Fruit fly (Drosophila melanogaster) whole organism, embryonic: ENCODE measurements around the gene sp3.
A peak's percentile ranks its signal among the peaks of the same experiment; 100 is the strongest.

Experiments used
- BtbVII ChIP-seq: fragments of 200-800 bp; sonication (Bioruptor generic); optimal IDR thresholded peaks from 3 replicates; lab custom pipeline; 2017; ENCODE audit warnings: missing biosample characterization, mild to moderate bottlenecking, missing genetic modification characterization
- CG10209 ChIP-seq: fragments of 200-800 bp; sonication (Bioruptor generic); optimal IDR thresholded peaks from 3 replicates; lab custom pipeline; 2017; ENCODE audit warnings: missing biosample characterization, mild to moderate bottlenecking, missing genetic modification characterization, missing genetic modification reagents
- CG10274 ChIP-seq: fragments of 200-800 bp; sonication (Bioruptor generic); optimal IDR thresholded peaks from 3 replicates; lab custom pipeline; 2017; ENCODE audit warnings: missing biosample characterization, mild to moderate bottlenecking, missing genetic modification characterization
- CG10431 ChIP-seq: fragments of 200-800 bp; sonication (Bioruptor generic); optimal IDR thresholded peaks from 3 replicates; lab custom pipeline; 2018; ENCODE audit warnings: missing biosample characterization, mild to moderate bottlenecking, missing genetic modification characterization
- CG10543 ChIP-seq: fragments of 200-800 bp; sonication (Bioruptor generic); optimal IDR thresholded peaks from 3 replicates; lab custom pipeline; 2017; ENCODE audit warnings: missing biosample characterization, mild to moderate bottlenecking, missing genetic modification characterization, moderate library complexity
- CG11456 ChIP-seq: fragments of 200-800 bp; sonication (Bioruptor generic); IDR thresholded peaks from 3 replicates; pipeline ENCODE4 v1.3.6; 2022; ENCODE audit warnings: missing biosample characterization, missing genetic modification characterization
- CG12219 ChIP-seq: fragments of 200-800 bp; sonication (Bioruptor generic); optimal IDR thresholded peaks from 3 replicates; lab custom pipeline; 2018; ENCODE audit warnings: missing biosample characterization, mild to moderate bottlenecking, missing genetic modification characterization
- CG12659 ChIP-seq: fragments of 200-800 bp; sonication (Bioruptor generic); optimal IDR thresholded peaks from 3 replicates; lab custom pipeline; 2017; ENCODE audit warnings: mild to moderate bottlenecking, missing biosample characterization, missing genetic modification reagents, missing genetic modification characterization
- CG14050 ChIP-seq: fragments of 200-800 bp; sonication (Bioruptor generic); IDR thresholded peaks from 3 replicates; pipeline ENCODE4 v1.3.6; 2022; ENCODE audit warnings: missing biosample characterization, missing genetic modification characterization
- CG15514 ChIP-seq: fragments of 200-800 bp; sonication (Bioruptor generic); optimal IDR thresholded peaks from 3 replicates; lab custom pipeline; 2017; ENCODE audit warnings: missing biosample characterization, missing genetic modification characterization, mild to moderate bottlenecking, moderate library complexity, missing genetic modification reagents
- CG17568 ChIP-seq: fragments of 200-800 bp; sonication (Bioruptor generic); optimal IDR thresholded peaks from 2 replicates; lab custom pipeline; 2018; ENCODE audit warnings: missing biosample characterization, mild to moderate bottlenecking, missing genetic modification characterization, moderate library complexity
- CG18262 ChIP-seq: fragments of 200-800 bp; optimal IDR thresholded peaks from 3 replicates; lab custom pipeline; 2019; ENCODE audit warnings: missing biosample characterization, mild to moderate bottlenecking, missing genetic modification characterization, moderate library complexity
- CG31365 ChIP-seq: fragments of 200-800 bp; sonication (Bioruptor generic); optimal IDR thresholded peaks from 2 replicates; lab custom pipeline; 2018; ENCODE audit warnings: missing biosample characterization, mild to moderate bottlenecking, missing genetic modification characterization
- CG3281 ChIP-seq: fragments of 200-800 bp; sonication (Bioruptor generic); optimal IDR thresholded peaks from 3 replicates; lab custom pipeline; 2017; ENCODE audit warnings: missing biosample characterization, mild to moderate bottlenecking, missing genetic modification characterization
- CG3726 ChIP-seq: fragments of 200-800 bp; sonication (Bioruptor generic); IDR thresholded peaks from 3 replicates; pipeline ENCODE4, ENCODE4 v1.3.6; 2022; ENCODE audit warnings: missing biosample characterization, missing genetic modification characterization
- CG4617 ChIP-seq: fragments of 200-800 bp; sonication (Bioruptor generic); optimal IDR thresholded peaks from 3 replicates; lab custom pipeline; 2016; ENCODE audit warnings: missing biosample characterization, missing genetic modification characterization, borderline replicate concordance
- CG6175 ChIP-seq: fragments of 200-800 bp; sonication (Bioruptor generic); IDR thresholded peaks from 3 replicates; pipeline ENCODE4 v1.3.6; 2022; ENCODE audit warnings: missing biosample characterization, missing genetic modification characterization
- CG8359 ChIP-seq: fragments of 200-800 bp; sonication (Bioruptor generic); optimal IDR thresholded peaks from 2 replicates; lab custom pipeline; 2017; ENCODE audit warnings: missing biosample characterization, mild to moderate bottlenecking, missing genetic modification characterization, borderline replicate concordance
- CG8388 ChIP-seq: fragments of 200-800 bp; sonication (Bioruptor generic); optimal IDR thresholded peaks from 2 replicates; lab custom pipeline; 2019; ENCODE audit warnings: missing biosample characterization, mild to moderate bottlenecking, missing genetic modification characterization, moderate library complexity
- CG9797 ChIP-seq: fragments of 200-800 bp; sonication (Bioruptor generic); optimal IDR thresholded peaks from 3 replicates; lab custom pipeline; 2018; ENCODE audit warnings: missing biosample characterization, mild to moderate bottlenecking, missing genetic modification characterization
- CG9876 ChIP-seq: fragments of 200-800 bp; sonication (Bioruptor generic); optimal IDR thresholded peaks from 2 replicates; lab custom pipeline; 2016; ENCODE audit warnings: missing biosample characterization, missing genetic modification characterization
- CG9932 ChIP-seq: fragments of 200-800 bp; sonication (Bioruptor generic); IDR thresholded peaks from 2 replicates; pipeline ENCODE4 v1.3.6; 2022; ENCODE audit warnings: missing biosample characterization, missing genetic modification characterization
- Chrac-16 ChIP-seq: fragments of 200-800 bp; sonication (Bioruptor generic); optimal IDR thresholded peaks from 3 replicates; lab custom pipeline; 2016; ENCODE audit warnings: missing biosample characterization, missing genetic modification characterization
- Dfd ChIP-seq, 2 experiments: fragments of >200 bp; optimal IDR thresholded peaks; 2 replicates each; lab custom pipeline; 2017; ENCODE audit warnings: missing biosample characterization in 2 of 2, missing genetic modification characterization in 2 of 2
- Dip3 ChIP-seq: fragments of 200-800 bp; sonication (Bioruptor generic); optimal IDR thresholded peaks from 3 replicates; lab custom pipeline; 2016; ENCODE audit warnings: missing biosample characterization, missing genetic modification characterization
- Doc3 ChIP-seq: fragments of 200-800 bp; sonication (Bioruptor generic); IDR thresholded peaks from 3 replicates; pipeline ENCODE4 v1.3.6; 2022; ENCODE audit warnings: missing biosample characterization, missing genetic modification characterization; ENCODE audit not compliant: partially characterized antibody
- Elba2 ChIP-seq: fragments of 200-800 bp; sonication (Bioruptor generic); optimal IDR thresholded peaks from 3 replicates; lab custom pipeline; 2016; ENCODE audit warnings: missing biosample characterization, missing genetic modification characterization
- Ets65A ChIP-seq: fragments of 200-800 bp; sonication (Bioruptor generic); peaks from one replicate; lab custom pipeline; 2016; ENCODE audit warnings: missing biosample characterization, missing genetic modification characterization
- HLH54F ChIP-seq: fragments of 200-800 bp; sonication (Bioruptor generic); optimal IDR thresholded peaks from 3 replicates; lab custom pipeline; 2016; ENCODE audit warnings: missing biosample characterization, missing genetic modification characterization
- HLHmδ ChIP-seq: fragments of 200-800 bp; sonication (Bioruptor generic); optimal IDR thresholded peaks from 2 replicates; lab custom pipeline; 2018; ENCODE audit warnings: missing biosample characterization, mild to moderate bottlenecking, missing genetic modification characterization, moderate library complexity
- Hr78 ChIP-seq, 2 experiments: fragments of 200-800 bp in 1 of 2; fragments of >200 bp in 1 of 2; sonication (Bioruptor generic) in 1 of 2; optimal IDR thresholded peaks; 2 replicates each; lab custom pipeline; 2017 to 2019; ENCODE audit warnings: missing biosample characterization in 2 of 2, missing genetic modification characterization in 2 of 2, mild to moderate bottlenecking in 1 of 2, moderate library complexity in 1 of 2
- Lhr ChIP-seq: fragments of 200-800 bp; sonication (Bioruptor generic); optimal IDR thresholded peaks from 3 replicates; lab custom pipeline; 2017; ENCODE audit warnings: mild to moderate bottlenecking, missing biosample characterization, missing genetic modification reagents, missing genetic modification characterization
- Sox100B ChIP-seq: fragments of 200-800 bp; sonication (Bioruptor generic); optimal IDR thresholded peaks from 3 replicates; lab custom pipeline; 2018; ENCODE audit warnings: missing biosample characterization, mild to moderate bottlenecking, missing genetic modification characterization
- Sry-δ ChIP-seq: fragments of 200-800 bp; sonication (Bioruptor generic); optimal IDR thresholded peaks from 2 replicates; lab custom pipeline; 2016; ENCODE audit warnings: missing biosample characterization, missing genetic modification characterization
- TFAM ChIP-seq: fragments of 200-800 bp; sonication (Bioruptor generic); optimal IDR thresholded peaks from 2 replicates; lab custom pipeline; 2017; ENCODE audit warnings: missing biosample characterization, missing genetic modification characterization, inconsistent platforms
- Vsx1 ChIP-seq: fragments of 200-800 bp; sonication (Bioruptor generic); optimal IDR thresholded peaks from 2 replicates; lab custom pipeline; 2017; ENCODE audit warnings: missing biosample characterization, mild to moderate bottlenecking, missing genetic modification characterization, missing genetic modification reagents
- br ChIP-seq: fragments of >200 bp; optimal IDR thresholded peaks from 2 replicates; lab custom pipeline; 2017
- chm ChIP-seq: fragments of 200-800 bp; sonication (Bioruptor generic); IDR thresholded peaks from 2 replicates; pipeline ENCODE4 v1.3.6; 2022; ENCODE audit warnings: missing biosample characterization, missing genetic modification characterization
- gro ChIP-seq: fragments of 200-800 bp; sonication (Bioruptor generic); optimal IDR thresholded peaks from 2 replicates; lab custom pipeline; 2016; ENCODE audit warnings: missing biosample characterization, missing genetic modification characterization
- gsb-n ChIP-seq: fragments of 200-800 bp; sonication (Bioruptor generic); optimal IDR thresholded peaks from 3 replicates; lab custom pipeline; 2018; ENCODE audit warnings: missing biosample characterization, mild to moderate bottlenecking, missing genetic modification characterization
- hkb ChIP-seq, 2 experiments: fragments of 200-800 bp in 1 of 2; fragments of >200 bp in 1 of 2; sonication (Bioruptor generic) in 1 of 2; IDR thresholded peaks in 1 of 2; optimal IDR thresholded peaks in 1 of 2; 2 replicates each; pipeline versions ENCODE4 v1.3.6 to Lab custom; 2017 to 2022; ENCODE audit warnings: missing biosample characterization in 1 of 2, missing genetic modification characterization in 1 of 2
- knrl ChIP-seq: fragments of 200-800 bp; sonication (Bioruptor generic); IDR thresholded peaks from 3 replicates; pipeline ENCODE4 v1.3.6; 2022; ENCODE audit warnings: missing biosample characterization, missing genetic modification characterization; ENCODE audit not compliant: partially characterized antibody
- otp ChIP-seq: fragments of 200-800 bp; sonication (Bioruptor generic); IDR thresholded peaks from 3 replicates; pipeline ENCODE4, ENCODE4 v1.3.6; 2022; ENCODE audit warnings: missing biosample characterization, missing genetic modification characterization
- pho ChIP-seq: fragments of 200-800 bp; sonication (Bioruptor generic); optimal IDR thresholded peaks from 2 replicates; lab custom pipeline; 2016; ENCODE audit warnings: missing biosample characterization, missing genetic modification characterization
- sim ChIP-seq: fragments of 200-800 bp; sonication (Bioruptor generic); IDR thresholded peaks from 2 replicates; pipeline ENCODE4 v1.3.6; 2022; ENCODE audit warnings: missing biosample characterization, missing genetic modification characterization
- sqz ChIP-seq: fragments of 200-800 bp; sonication (Bioruptor generic); optimal IDR thresholded peaks from 3 replicates; lab custom pipeline; 2018; ENCODE audit warnings: missing biosample characterization, mild to moderate bottlenecking, missing genetic modification characterization
- tgo ChIP-seq: fragments of 200-800 bp; sonication (Bioruptor generic); IDR thresholded peaks from 3 replicates; pipeline ENCODE4 v1.3.6; 2022; ENCODE audit warnings: missing biosample characterization, missing genetic modification characterization
- trh ChIP-seq: fragments of 200-800 bp; sonication (Bioruptor generic); optimal IDR thresholded peaks from 2 replicates; lab custom pipeline; 2016; ENCODE audit warnings: missing biosample characterization, missing genetic modification characterization
- unpg ChIP-seq: fragments of 200-800 bp; sonication (Bioruptor generic); optimal IDR thresholded peaks from 3 replicates; lab custom pipeline; 2018; ENCODE audit warnings: missing biosample characterization, mild to moderate bottlenecking, missing genetic modification characterization, moderate library complexity
- vnd ChIP-seq: fragments of 200-800 bp; sonication (Bioruptor generic); IDR thresholded peaks from 3 replicates; pipeline ENCODE4 v1.3.6; 2022; ENCODE audit warnings: missing biosample characterization, missing genetic modification characterization; ENCODE audit not compliant: partially characterized antibody

The sp3 gene

dm6 chr3R:21521780-21522179 lies 1.1 kb downstream of the sp3 start:
- TF ChIP-seq CG8388 (no peak), CG9932 (GFP tag; lab: Robert Waterston, UW) (no peak), sim (GFP tag; lab: Robert Waterston, UW) (no peak), CG9797 (GFP tag; lab: Kevin White, UChicago) (no peak), trh (no peak), Dfd (GFP tag; optimal IDR thresholded peaks at IDR 0.05; lab: Kevin White, UChicago) (no peak), br (lab: Kevin White, UChicago) (no peak), CG10543 (GFP tag; lab: Kevin White, UChicago) (no peak), gro (GFP tag; lab: Kevin White, UChicago) (no peak), Sox100B (GFP tag; lab: Kevin White, UChicago) (no peak), CG12219 (GFP tag; lab: Kevin White, UChicago) (no peak), tgo (no peak), CG3726 (GFP tag; lab: Robert Waterston, UW) (no peak), knrl (GFP tag; lab: Robert Waterston, UW) (no peak), Chrac-16 (GFP tag; lab: Kevin White, UChicago) (no peak), otp (no peak), Doc3 (GFP tag; lab: Robert Waterston, UW) (no peak), TFAM (GFP tag; lab: Kevin White, UChicago) (no peak), unpg (GFP tag; lab: Kevin White, UChicago) (no peak), CG10274 (GFP tag; lab: Kevin White, UChicago) (no peak), pho (no peak), hkb (optimal IDR thresholded peaks at IDR 0.05; lab: Kevin White, UChicago) (no peak), hkb (GFP tag; IDR thresholded peaks at IDR 0.05; lab: Robert Waterston, UW) (no peak), CG9876 (no peak), HLHmδ (GFP tag; lab: Kevin White, UChicago) (no peak), CG17568 (no peak), Sry-δ (GFP tag; lab: Kevin White, UChicago) (no peak), HLH54F (GFP tag; lab: Kevin White, UChicago) (no peak), Vsx1 (no peak), CG15514 (GFP tag; lab: Kevin White, UChicago) (peak; percentile 66), Hr78 (GFP tag; optimal IDR thresholded peaks at IDR 0.05; lab: Kevin White, UChicago) (peak in 1 of 2 experiments; percentile 69), BtbVII (no peak), CG12659 (GFP tag; lab: Kevin White, UChicago) (no peak), CG18262 (tag; lab: Kevin White, UChicago) (no peak), sqz (GFP tag; lab: Kevin White, UChicago) (no peak), gsb-n (tag; lab: Kevin White, UChicago) (no peak), CG4617 (GFP tag; lab: Kevin White, UChicago) (no peak), Lhr (GFP tag; lab: Kevin White, UChicago) (no peak), Elba2 (GFP tag; lab: Kevin White, UChicago) (no peak), Ets65A (peak; percentile 84), CG3281 (no peak), CG31365 (tag; lab: Kevin White, UChicago) (no peak), CG10431 (GFP tag; lab: Kevin White, UChicago) (no peak), Dip3 (no peak), CG14050 (GFP tag; lab: Robert Waterston, UW) (no peak), CG6175 (no peak), CG10209 (GFP tag; lab: Kevin White, UChicago) (no peak), vnd (GFP tag; lab: Robert Waterston, UW) (no peak), chm (GFP tag; lab: Robert Waterston, UW) (0 out of 2 replicates have a peak, but pooled peaks have one; percentile 44), CG8359 (no peak), CG11456 (GFP tag; lab: Robert Waterston, UW) (0 out of 3 replicates have a peak, but pooled peaks have one; percentile 28)
